Worm (Caenorhabditis elegans): Measurements from ENCODE around the gene coa-1.

DNA sequence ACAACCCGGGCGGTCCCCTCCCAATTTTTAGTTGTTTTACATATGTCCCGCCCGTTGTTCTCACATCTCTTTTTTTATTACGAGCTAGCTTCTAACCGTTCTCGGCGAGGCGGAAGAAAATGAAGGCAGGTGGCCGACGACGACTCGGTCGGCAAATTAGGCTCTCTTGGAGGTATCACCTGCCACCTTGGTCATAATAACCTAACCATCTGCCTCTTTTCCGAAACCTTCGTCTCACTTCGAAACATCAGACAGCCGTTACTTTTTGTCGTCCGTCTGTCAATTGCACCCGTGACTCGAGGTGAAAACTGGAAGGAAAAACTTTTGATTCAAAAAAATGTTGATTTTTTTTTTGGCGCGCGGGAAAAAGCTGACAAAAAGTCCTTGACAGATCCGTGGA lies 27.6 kb upstream of the coa-1 start:
- no peak for TF ChIP-seq W03F9.2 (tag; optimal IDR thresholded peaks at IDR 0.05)
- TF ChIP-seq him-1 (tag; optimal IDR thresholded peaks at IDR 0.05): no peak
- no peak for TF ChIP-seq dao-5 (tag; optimal IDR thresholded peaks at IDR 0.05)
